Worm (Caenorhabditis elegans) whole organism, dauer: Measurements from ENCODE around the gene dhhc-4.

Source experiments
- unc-62 ChIP-seq: sonication (generic microtip); optimal IDR thresholded peaks from 2 replicates; lab custom pipeline; 2017; ENCODE audit warnings: missing biosample characterization, missing genetic modification reagents, missing genetic modification characterization

The dhhc-4 gene

ce11 chrIII:9874515-9874914 is 6.9 kb upstream of the dhhc-4 start:
- TF ChIP-seq unc-62 (GFP tag; lab: Kevin White, UChicago) = no peak

ce11 chrIII:9871032-9871431 is 3.4 kb upstream of the dhhc-4 start, which contains the start of gene ZK757.1:
TSS of gene ZK757.1 (minus strand) at chrIII:9871132.
- TF ChIP-seq unc-62 (GFP tag; lab: Kevin White, UChicago) = no peak

ce11 chrIII:9867352-9867751 is 240 bp downstream of the dhhc-4 start:
- TF ChIP-seq unc-62 (GFP tag; lab: Kevin White, UChicago) = no peak

- TF ChIP-seq unc-62 (GFP tag; lab: Kevin White, UChicago) = no peak
These were observed 5.1 kb downstream of the dhhc-4 start for ce11 chrIII:9862469-9862868.

ce11 chrIII:9861470-9862342 is 5.9 kb downstream of the dhhc-4 start:
- no peak for TF ChIP-seq unc-62 (GFP tag; lab: Kevin White, UChicago)

ce11 chrIII:9860201-9860780 is 7.3 kb downstream of the dhhc-4 start, which contains the start of gene twk-48:
TSS of gene twk-48 (plus strand) at chrIII:9860730.
- TF ChIP-seq unc-62 (GFP tag; lab: Kevin White, UChicago) = no peak

- no peak for TF ChIP-seq unc-62 (GFP tag; lab: Kevin White, UChicago)
These were observed 8.3 kb downstream of the dhhc-4 start, which contains the start of gene gpdh-2 for ce11 chrIII:9859133-9859775. TSS of gene gpdh-2 (minus strand) at chrIII:9859183.

ce11 chrIII:9858061-9858460 is 9.5 kb downstream of the dhhc-4 start:
- TF ChIP-seq unc-62 (GFP tag; lab: Kevin White, UChicago) = no peak

- no peak for TF ChIP-seq unc-62 (GFP tag; lab: Kevin White, UChicago)
These were observed 10.5 kb downstream of the dhhc-4 start for ce11 chrIII:9857110-9857509.

ce11 chrIII:9854960-9855359 is 12.6 kb downstream of the dhhc-4 start:
- no peak for TF ChIP-seq unc-62 (GFP tag; lab: Kevin White, UChicago)

- TF ChIP-seq unc-62 (GFP tag; lab: Kevin White, UChicago) = no peak
These were observed 13.6 kb downstream of the dhhc-4 start for ce11 chrIII:9853667-9854620.

ce11 chrIII:9851547-9851946 is 16.0 kb downstream of the dhhc-4 start, which contains the start of gene K11H3.3:
TSS of gene K11H3.3 (plus strand) at chrIII:9851854.
- TF ChIP-seq unc-62 (GFP tag; lab: Kevin White, UChicago) = no peak

ce11 chrIII:9850877-9851276 is 16.7 kb downstream of the dhhc-4 start:
- TF ChIP-seq unc-62 (GFP tag; lab: Kevin White, UChicago) = no peak

ce11 chrIII:9849950-9850349 is 17.6 kb downstream of the dhhc-4 start:
- TF ChIP-seq unc-62 (GFP tag; lab: Kevin White, UChicago) = no peak

- TF ChIP-seq unc-62 (GFP tag; lab: Kevin White, UChicago) = no peak
These were observed 19.0 kb downstream of the dhhc-4 start for ce11 chrIII:9848603-9849002.
